Fruit fly (Drosophila melanogaster): ENCODE measurements around the gene Best1.

dm6 chr3R:10166334-10166733, 4.0 kb downstream of the Best1 start:
- no peak for TF ChIP-seq Ets21C (GFP tag; optimal IDR thresholded peaks at IDR 0.05)
- no peak for TF ChIP-seq Sox14 (GFP tag; optimal IDR thresholded peaks at IDR 0.05)
- TF ChIP-seq CG10631 (GFP tag; optimal IDR thresholded peaks at IDR 0.05) = no peak
- no peak for TF ChIP-seq dsx (GFP tag; optimal IDR thresholded peaks at IDR 0.05; ENCODE audit: poor library complexity, severe bottlenecking)
- no peak for TF ChIP-seq svp (GFP tag)
- TF ChIP-seq Eip75B (GFP tag; optimal IDR thresholded peaks at IDR 0.05) = no peak
- no peak for TF ChIP-seq fkh (GFP tag; optimal IDR thresholded peaks at IDR 0.05)

Data from whole organism, prepupa.